Worm (Caenorhabditis elegans) whole organism, L2 larva: ENCODE results near the gene prx-14.
"Not testable (repeated sequence)": the region's sequence is repeated elsewhere in the genome, so short reads cannot be mapped to it uniquely, and the experiment has no call there.

Experiments used
- ama-1 ChIP-seq: fragments of 150-350 bp; optimal IDR thresholded peaks from 2 replicates; lab custom pipeline; 2018; ENCODE audit warnings: inconsistent platforms
- lsy-2 ChIP-seq, 2 experiments: fragments of 150-350 bp in 1 of 2; sonication (generic microtip) in 1 of 2; optimal IDR thresholded peaks; 2 replicates each; lab custom pipeline; 2014 to 2017; ENCODE audit warnings: missing biosample characterization in 2 of 2, missing genetic modification characterization in 2 of 2

- TF ChIP-seq lsy-2 (tag; optimal IDR thresholded peaks at IDR 0.05; lab: Kevin White, UChicago); ama-1: not testable (repeated sequence)
Measured at ce11 chrIV:11154425-11155114, 28.4 kb upstream of the prx-14 start, which contains the start of gene C08F8.3.
